Worm (Caenorhabditis elegans) whole organism, L2 larva: ENCODE measurements around the gene C44B12.6.

ENCODE experiments used
- C34F6.9 ChIP-seq: fragments of 150-350 bp; optimal IDR thresholded peaks from 2 replicates; lab custom pipeline; 2014; ENCODE audit warnings: missing biosample characterization, missing genetic modification characterization
- Y55F3AM.14 ChIP-seq: fragments of 200-800 bp; sonication (Bioruptor generic); optimal IDR thresholded peaks from 2 replicates; lab custom pipeline; 2018; ENCODE audit warnings: mild to moderate bottlenecking, missing genetic modification characterization, missing compliant biosample characterization
- alr-1 ChIP-seq: fragments of 150-350 bp; optimal IDR thresholded peaks from 2 replicates; lab custom pipeline; 2014; ENCODE audit warnings: missing biosample characterization, missing genetic modification characterization
- ceh-82 ChIP-seq: fragments of 150-350 bp; optimal IDR thresholded peaks from 2 replicates; lab custom pipeline; 2014; ENCODE audit warnings: missing biosample characterization, missing genetic modification characterization
- egl-27 ChIP-seq: sonication (generic microtip); optimal IDR thresholded peaks from 3 replicates; lab custom pipeline; 2017; ENCODE audit warnings: missing biosample characterization, missing genetic modification reagents, missing genetic modification characterization
- lin-11 ChIP-seq: fragments of 150-350 bp; sonication (generic microtip); optimal IDR thresholded peaks from 2 replicates; lab custom pipeline; 2014; ENCODE audit warnings: missing biosample characterization, missing genetic modification characterization, inconsistent platforms, mixed read lengths
- lin-39 ChIP-seq: fragments of 150-350 bp; optimal IDR thresholded peaks from 2 replicates; lab custom pipeline; 2014; ENCODE audit warnings: missing biosample characterization, missing genetic modification reagents, missing genetic modification characterization
- lsy-2 ChIP-seq, 2 experiments: fragments of 150-350 bp in 1 of 2; sonication (generic microtip) in 1 of 2; optimal IDR thresholded peaks; 2 replicates each; lab custom pipeline; 2014 to 2017; ENCODE audit warnings: missing biosample characterization in 2 of 2, missing genetic modification characterization in 2 of 2
- mdl-1 ChIP-seq, 2 experiments: fragments of 150-350 bp in 1 of 2; sonication (generic microtip) in 1 of 2; optimal IDR thresholded peaks; 2 replicates each; lab custom pipeline; 2017; ENCODE audit warnings: missing biosample characterization in 2 of 2, missing genetic modification characterization in 2 of 2
- nhr-129 ChIP-seq: fragments of 150-350 bp; optimal IDR thresholded peaks from 2 replicates; lab custom pipeline; 2014; ENCODE audit warnings: missing biosample characterization, missing genetic modification characterization
- nhr-23 ChIP-seq: fragments of 150-350 bp; optimal IDR thresholded peaks from 2 replicates; lab custom pipeline; 2014; ENCODE audit warnings: missing biosample characterization, missing genetic modification reagents, missing genetic modification characterization
- nhr-237 ChIP-seq: fragments of 150-350 bp; optimal IDR thresholded peaks from 2 replicates; lab custom pipeline; 2014; ENCODE audit warnings: missing biosample characterization, missing genetic modification characterization
- unc-62 ChIP-seq: fragments of 150-350 bp; optimal IDR thresholded peaks from 2 replicates; lab custom pipeline; 2014; ENCODE audit warnings: missing biosample characterization, missing genetic modification reagents, missing genetic modification characterization
- zag-1 ChIP-seq: fragments of 150-350 bp; optimal IDR thresholded peaks from 2 replicates; lab custom pipeline; 2014; ENCODE audit warnings: missing biosample characterization, missing genetic modification characterization

DNA sequence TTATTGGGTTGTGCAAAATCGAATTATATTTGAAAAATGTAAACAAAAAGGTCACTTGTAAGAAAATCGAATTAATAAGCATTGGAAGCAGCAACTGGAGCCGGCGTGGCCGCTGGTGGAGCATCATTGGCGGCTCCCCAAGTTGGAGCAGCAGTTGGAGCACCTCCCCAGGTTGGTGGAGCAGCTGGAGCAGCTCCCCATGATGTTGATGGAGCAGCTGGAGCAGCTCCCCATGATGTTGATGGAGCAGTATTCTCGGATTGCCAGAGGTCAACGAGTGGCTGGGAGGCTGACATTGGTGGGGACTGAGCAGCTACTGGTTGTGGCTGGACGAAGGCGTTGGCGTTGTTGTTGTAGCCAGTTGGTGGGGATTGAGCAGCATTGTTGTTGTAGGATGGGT lies 15.0 kb downstream of the C44B12.6 start:
- TF ChIP-seq ceh-82 (tag; lab: Kevin White, UChicago) (no peak), nhr-129 (tag; lab: Kevin White, UChicago) (no peak), egl-27 (tag; lab: Kevin White, UChicago) (no peak), unc-62 (GFP tag; lab: Kevin White, UChicago) (no peak), lin-11 (tag; lab: Kevin White, UChicago) (no peak), Y55F3AM.14 (no peak), mdl-1 (tag; optimal IDR thresholded peaks at IDR 0.05; lab: Kevin White, UChicago) (no peak), alr-1 (tag; lab: Kevin White, UChicago) (no peak), nhr-237 (tag; lab: Kevin White, UChicago) (no peak), lsy-2 (tag; optimal IDR thresholded peaks at IDR 0.05; lab: Kevin White, UChicago) (no peak), zag-1 (tag; lab: Kevin White, UChicago) (no peak), C34F6.9 (no peak), lin-39 (tag; lab: Kevin White, UChicago) (no peak), nhr-23 (tag; lab: Kevin White, UChicago) (no peak)
